Fruit fly (Drosophila melanogaster): ENCODE results near the gene rdgA.

- TF ChIP-seq CG6765 (GFP tag; optimal IDR thresholded peaks at IDR 0.05) (no peak), Drgx (GFP tag; IDR thresholded peaks at IDR 0.05) (no peak), CG2712 (tag; optimal IDR thresholded peaks at IDR 0.05) (no peak)
Observed at dm6 chrX:8973136-8973535, 66.3 kb downstream of the rdgA start.

Data from whole organism, embryonic.